Fruit fly (Drosophila melanogaster) whole organism, larva: ENCODE data around the gene CG13625.
A peak's percentile ranks its signal among the peaks of the same experiment; 100 is the strongest.

ENCODE experiments used
- noc ChIP-seq: fragments of 200-800 bp; sonication (Bioruptor generic); optimal IDR thresholded peaks from 3 replicates; lab custom pipeline; 2019; ENCODE audit warnings: missing biosample characterization, mild to moderate bottlenecking, missing genetic modification characterization, moderate library complexity

The CG13625 gene

dm6 chr3R:24557020-24557465, 27.9 kb downstream of the CG13625 start:
- TF ChIP-seq noc (tag; lab: Kevin White, UChicago): no peak

dm6 chr3R:24556554-24556953, 28.4 kb downstream of the CG13625 start:
- no peak for TF ChIP-seq noc (tag; lab: Kevin White, UChicago)

DNA sequence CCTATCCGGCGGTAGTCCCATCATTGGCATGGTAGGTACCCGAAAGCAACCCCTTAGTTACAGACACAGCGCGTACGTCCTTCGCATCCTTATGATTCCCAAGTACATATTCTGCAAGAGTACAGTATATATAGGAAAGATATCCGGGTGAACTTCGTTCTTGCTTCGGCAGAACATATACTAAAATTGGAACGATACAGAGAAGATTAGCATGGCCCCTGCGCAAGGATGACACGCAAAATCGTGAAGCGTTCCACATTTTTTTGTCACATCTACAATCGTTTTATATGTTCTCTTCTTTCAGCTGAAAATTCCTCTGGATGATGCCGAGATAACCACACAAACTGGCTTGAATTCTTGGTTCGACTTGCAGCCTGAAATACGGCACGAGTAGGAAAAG, 29.0 kb downstream of the CG13625 start:
- TF ChIP-seq noc (tag; lab: Kevin White, UChicago): no peak

DNA sequence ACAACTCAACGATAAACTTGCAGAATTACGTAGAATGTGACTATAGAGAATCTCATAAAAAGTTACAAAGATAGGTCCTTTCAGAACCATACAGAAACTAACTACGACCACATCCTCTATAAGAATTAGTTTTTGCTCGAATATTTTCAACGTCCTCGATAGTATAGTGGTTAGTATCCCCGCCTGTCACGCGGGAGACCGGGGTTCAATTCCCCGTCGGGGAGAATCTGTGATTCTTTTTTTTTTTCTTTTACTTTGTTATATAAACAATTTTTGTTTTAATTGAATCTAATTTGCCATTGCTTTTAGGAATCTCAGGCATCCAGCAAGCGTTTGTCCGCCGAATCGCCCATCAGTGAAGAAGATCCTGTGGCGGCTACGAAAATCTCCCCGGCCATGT, 29.8 kb downstream of the CG13625 start:
- TF ChIP-seq noc (tag; lab: Kevin White, UChicago): no peak

dm6 chr3R:24550802-24551391, 34.1 kb downstream of the CG13625 start:
- no peak for TF ChIP-seq noc (tag; lab: Kevin White, UChicago)

dm6 chr3R:24549834-24550233, 35.1 kb downstream of the CG13625 start:
- no peak for TF ChIP-seq noc (tag; lab: Kevin White, UChicago)

- no peak for TF ChIP-seq noc (tag; lab: Kevin White, UChicago)
These were observed 36.1 kb downstream of the CG13625 start for dm6 chr3R:24548832-24549231.

- TF ChIP-seq noc (tag; lab: Kevin White, UChicago): no peak
These were observed 36.7 kb downstream of the CG13625 start for dm6 chr3R:24548216-24548615.

- TF ChIP-seq noc (tag; lab: Kevin White, UChicago): no peak
These were observed 40.6 kb downstream of the CG13625 start, which contains the start of gene Esyt2 for dm6 chr3R:24544388-24544787. Esyt2 (plus strand) TSS chr3R:24544719.

- TF ChIP-seq noc (tag; lab: Kevin White, UChicago): peak; percentile 58
These were observed 41.2 kb downstream of the CG13625 start, which contains the start of gene Cftr for dm6 chr3R:24543676-24544277. Cftr (minus strand) TSS chr3R:24543914.

dm6 chr3R:24543033-24543675, 41.8 kb downstream of the CG13625 start:
- TF ChIP-seq noc (tag; lab: Kevin White, UChicago): peak; percentile 83
